Fruit fly (Drosophila melanogaster) whole organism, embryonic: ENCODE measurements around the gene ocn.

Source experiments
- Asciz ChIP-seq: fragments of 200-800 bp; sonication (Bioruptor generic); optimal IDR thresholded peaks from 2 replicates; lab custom pipeline; 2017; ENCODE audit warnings: missing biosample characterization, mild to moderate bottlenecking, missing genetic modification characterization, missing genetic modification reagents
- Atf-2 ChIP-seq: fragments of 200-800 bp; sonication (Bioruptor generic); optimal IDR thresholded peaks from 2 replicates; lab custom pipeline; 2016; ENCODE audit warnings: missing biosample characterization, missing genetic modification characterization
- CG10267 ChIP-seq: fragments of 200-800 bp; sonication (Bioruptor generic); optimal IDR thresholded peaks from 2 replicates; lab custom pipeline; 2018; ENCODE audit warnings: missing biosample characterization, mild to moderate bottlenecking, missing genetic modification characterization, moderate library complexity
- CG10431 ChIP-seq: fragments of 200-800 bp; sonication (Bioruptor generic); optimal IDR thresholded peaks from 3 replicates; lab custom pipeline; 2018; ENCODE audit warnings: missing biosample characterization, mild to moderate bottlenecking, missing genetic modification characterization
- CG12219 ChIP-seq: fragments of 200-800 bp; sonication (Bioruptor generic); optimal IDR thresholded peaks from 3 replicates; lab custom pipeline; 2018; ENCODE audit warnings: missing biosample characterization, mild to moderate bottlenecking, missing genetic modification characterization
- CG12299 ChIP-seq: fragments of 200-800 bp; sonication (Bioruptor generic); optimal IDR thresholded peaks from 2 replicates; lab custom pipeline; 2018; ENCODE audit warnings: missing biosample characterization, mild to moderate bottlenecking, missing genetic modification characterization
- CG13287 ChIP-seq: fragments of 200-800 bp; sonication (Bioruptor generic); IDR thresholded peaks from 2 replicates; pipeline ENCODE4 v1.3.6; 2022; ENCODE audit warnings: missing biosample characterization, missing genetic modification characterization; ENCODE audit not compliant: partially characterized antibody
- CG13424 ChIP-seq: fragments of 200-800 bp; sonication (Bioruptor generic); optimal IDR thresholded peaks from 2 replicates; lab custom pipeline; 2019; ENCODE audit warnings: missing biosample characterization, mild to moderate bottlenecking, missing genetic modification characterization, moderate library complexity
- CG14014 ChIP-seq: fragments of 200-800 bp; sonication (Bioruptor generic); IDR thresholded peaks from 2 replicates; pipeline ENCODE4 v1.3.6; 2022; ENCODE audit warnings: missing biosample characterization, missing genetic modification characterization
- CG15073 ChIP-seq: fragments of 200-800 bp; sonication (Bioruptor generic); optimal IDR thresholded peaks from 2 replicates; lab custom pipeline; 2016; ENCODE audit warnings: missing biosample characterization, missing genetic modification characterization
- CG1603 ChIP-seq: fragments of 200-800 bp; sonication (Bioruptor generic); optimal IDR thresholded peaks from 2 replicates; lab custom pipeline; 2019; ENCODE audit warnings: missing biosample characterization, mild to moderate bottlenecking, missing genetic modification characterization, moderate library complexity
- CG1647 ChIP-seq: fragments of 200-800 bp; sonication (Bioruptor generic); optimal IDR thresholded peaks from 3 replicates; lab custom pipeline; 2016; ENCODE audit warnings: missing biosample characterization, missing genetic modification characterization
- CG17385 ChIP-seq: fragments of 200-800 bp; sonication (Bioruptor generic); optimal IDR thresholded peaks from 3 replicates; lab custom pipeline; 2018; ENCODE audit warnings: missing biosample characterization, mild to moderate bottlenecking, missing genetic modification characterization
- CG18262 ChIP-seq: fragments of 200-800 bp; optimal IDR thresholded peaks from 3 replicates; lab custom pipeline; 2019; ENCODE audit warnings: missing biosample characterization, mild to moderate bottlenecking, missing genetic modification characterization, moderate library complexity
- CG31224 ChIP-seq: fragments of 200-800 bp; sonication (Bioruptor generic); IDR thresholded peaks from 2 replicates; pipeline ENCODE4 v1.3.6; 2022; ENCODE audit warnings: missing biosample characterization, missing genetic modification characterization
- CG32772 ChIP-seq: fragments of 200-800 bp; sonication (Bioruptor generic); IDR thresholded peaks from 2 replicates; pipeline ENCODE4 v1.3.6; 2022; ENCODE audit warnings: missing biosample characterization, missing genetic modification characterization
- CG3838 ChIP-seq: fragments of 200-800 bp; sonication (Bioruptor generic); optimal IDR thresholded peaks from 3 replicates; lab custom pipeline; 2016; ENCODE audit warnings: missing biosample characterization, missing genetic modification characterization
- CG4424 ChIP-seq: fragments of 200-800 bp; sonication (Bioruptor generic); optimal IDR thresholded peaks from 3 replicates; lab custom pipeline; 2016; ENCODE audit warnings: missing biosample characterization, missing genetic modification characterization
- CG7556 ChIP-seq: fragments of 200-800 bp; sonication (Bioruptor generic); optimal IDR thresholded peaks from 2 replicates; lab custom pipeline; 2017; ENCODE audit warnings: missing biosample characterization, mild to moderate bottlenecking, missing genetic modification characterization
- Chrac-16 ChIP-seq: fragments of 200-800 bp; sonication (Bioruptor generic); optimal IDR thresholded peaks from 3 replicates; lab custom pipeline; 2016; ENCODE audit warnings: missing biosample characterization, missing genetic modification characterization
- CkIIα-i1 ChIP-seq: fragments of 200-800 bp; sonication (Bioruptor generic); IDR thresholded peaks from 2 replicates; pipeline ENCODE4 v1.3.6; 2022; ENCODE audit warnings: missing biosample characterization, missing genetic modification characterization
- CoRest ChIP-seq: fragments of 200-800 bp; sonication (Bioruptor generic); optimal IDR thresholded peaks from 3 replicates; lab custom pipeline; 2018; ENCODE audit warnings: missing biosample characterization, mild to moderate bottlenecking, missing genetic modification characterization, moderate library complexity
- D ChIP-seq, 2 experiments: fragments of 200-800 bp in 1 of 2; fragments of >200 bp in 1 of 2; sonication (Bioruptor generic) in 1 of 2; optimal IDR thresholded peaks; 2 replicates in 1 of 2; 3 replicates in 1 of 2; lab custom pipeline; 2017; ENCODE audit warnings: mild to moderate bottlenecking in 1 of 2, missing biosample characterization in 1 of 2, missing genetic modification characterization in 1 of 2, missing genetic modification reagents in 1 of 2
- Dp ChIP-seq: fragments of 200-800 bp; sonication (Bioruptor generic); optimal IDR thresholded peaks from 2 replicates; lab custom pipeline; 2018; ENCODE audit warnings: missing biosample characterization, mild to moderate bottlenecking, missing genetic modification characterization, moderate library complexity
- Dref ChIP-seq: fragments of 200-800 bp; sonication (Bioruptor generic); IDR thresholded peaks from 2 replicates; pipeline ENCODE4 v1.3.6; 2022; ENCODE audit warnings: missing biosample characterization, missing genetic modification characterization
- E2f2 ChIP-seq: fragments of 200-800 bp; sonication (Bioruptor generic); IDR thresholded peaks from 2 replicates; pipeline ENCODE4 v1.3.6; 2022; ENCODE audit warnings: missing biosample characterization, missing genetic modification characterization
- Fer2 ChIP-seq: fragments of 200-800 bp; sonication (Bioruptor generic); optimal IDR thresholded peaks from 2 replicates; lab custom pipeline; 2018; ENCODE audit warnings: missing biosample characterization, mild to moderate bottlenecking, missing genetic modification characterization, moderate library complexity
- MBD-R2 ChIP-seq: fragments of 200-800 bp; sonication (Bioruptor generic); IDR thresholded peaks from 2 replicates; pipeline ENCODE4 v1.3.6; 2022; ENCODE audit warnings: missing biosample characterization, missing genetic modification characterization
- Xbp1 ChIP-seq: fragments of 200-800 bp; sonication (Bioruptor generic); optimal IDR thresholded peaks from 3 replicates; lab custom pipeline; 2016; ENCODE audit warnings: missing biosample characterization, mild to moderate bottlenecking, missing genetic modification characterization
- ase ChIP-seq: fragments of 200-800 bp; sonication (Bioruptor generic); IDR thresholded peaks from 3 replicates; pipeline ENCODE4 v1.3.6; 2022; ENCODE audit warnings: missing biosample characterization, missing genetic modification characterization
- chn ChIP-seq: fragments of 200-800 bp; sonication (Bioruptor generic); optimal IDR thresholded peaks from 2 replicates; lab custom pipeline; 2016; ENCODE audit warnings: missing biosample characterization, missing genetic modification characterization
- dpn ChIP-seq, 2 experiments: fragments of 200-800 bp; sonication (Bioruptor generic); optimal IDR thresholded peaks; 3 replicates each; lab custom pipeline; 2016; ENCODE audit warnings: missing biosample characterization in 2 of 2, missing genetic modification characterization in 2 of 2
- fd102C ChIP-seq: fragments of 200-800 bp; sonication (Bioruptor generic); optimal IDR thresholded peaks from 2 replicates; lab custom pipeline; 2018; ENCODE audit warnings: missing biosample characterization, mild to moderate bottlenecking, missing genetic modification characterization, moderate library complexity
- gsb-n ChIP-seq: fragments of 200-800 bp; sonication (Bioruptor generic); optimal IDR thresholded peaks from 3 replicates; lab custom pipeline; 2018; ENCODE audit warnings: missing biosample characterization, mild to moderate bottlenecking, missing genetic modification characterization
- h ChIP-seq: fragments of >200 bp; optimal IDR thresholded peaks from 2 replicates; lab custom pipeline; 2017
- hkb ChIP-seq, 2 experiments: fragments of 200-800 bp in 1 of 2; fragments of >200 bp in 1 of 2; sonication (Bioruptor generic) in 1 of 2; IDR thresholded peaks in 1 of 2; optimal IDR thresholded peaks in 1 of 2; 2 replicates each; pipeline versions ENCODE4 v1.3.6 to Lab custom; 2017 to 2022; ENCODE audit warnings: missing biosample characterization in 1 of 2, missing genetic modification characterization in 1 of 2
- hth ChIP-seq: fragments of >200 bp; optimal IDR thresholded peaks from 2 replicates; lab custom pipeline; 2017; ENCODE audit warnings: inconsistent platforms
- lbe ChIP-seq: fragments of 200-800 bp; sonication (Bioruptor generic); optimal IDR thresholded peaks from 2 replicates; lab custom pipeline; 2016; ENCODE audit warnings: missing biosample characterization, mild to moderate bottlenecking, missing genetic modification characterization
- lilli ChIP-seq: fragments of 200-800 bp; sonication (Bioruptor generic); optimal IDR thresholded peaks from 3 replicates; lab custom pipeline; 2016; ENCODE audit warnings: missing biosample characterization, missing genetic modification characterization
- luna ChIP-seq: fragments of 200-800 bp; sonication (Bioruptor generic); optimal IDR thresholded peaks from 2 replicates; lab custom pipeline; 2016; ENCODE audit warnings: missing biosample characterization, missing genetic modification characterization
- nerfin-2 ChIP-seq: fragments of 200-800 bp; sonication (Bioruptor generic); IDR thresholded peaks from 2 replicates; pipeline ENCODE4 v1.3.6; 2022; ENCODE audit warnings: missing biosample characterization, missing genetic modification characterization; ENCODE audit not compliant: partially characterized antibody
- pnt ChIP-seq: fragments of 200-800 bp; sonication (Bioruptor generic); optimal IDR thresholded peaks from 3 replicates; lab custom pipeline; 2016; ENCODE audit warnings: missing biosample characterization, missing genetic modification characterization
- rib ChIP-seq: fragments of 200-800 bp; sonication (Bioruptor generic); IDR thresholded peaks from 2 replicates; pipeline ENCODE4 v1.3.6; 2022; ENCODE audit warnings: missing biosample characterization, missing genetic modification characterization
- sens ChIP-seq: fragments of 200-800 bp; sonication (Bioruptor generic); peaks from one replicate; lab custom pipeline; 2016; ENCODE audit warnings: missing biosample characterization, missing genetic modification characterization
- sim ChIP-seq: fragments of 200-800 bp; sonication (Bioruptor generic); IDR thresholded peaks from 2 replicates; pipeline ENCODE4 v1.3.6; 2022; ENCODE audit warnings: missing biosample characterization, missing genetic modification characterization
- sr ChIP-seq: fragments of 200-800 bp; sonication (Bioruptor generic); IDR thresholded peaks from 3 replicates; pipeline ENCODE4 v1.3.6; 2022; ENCODE audit warnings: missing biosample characterization, missing genetic modification characterization
- tgo ChIP-seq: fragments of 200-800 bp; sonication (Bioruptor generic); IDR thresholded peaks from 3 replicates; pipeline ENCODE4 v1.3.6; 2022; ENCODE audit warnings: missing biosample characterization, missing genetic modification characterization
- tin ChIP-seq: fragments of 200-800 bp; sonication (Bioruptor generic); optimal IDR thresholded peaks from 3 replicates; lab custom pipeline; 2016; ENCODE audit warnings: missing biosample characterization, missing genetic modification characterization
- trem ChIP-seq: fragments of 200-800 bp; optimal IDR thresholded peaks from 3 replicates; lab custom pipeline; 2019; ENCODE audit warnings: missing biosample characterization, mild to moderate bottlenecking, missing genetic modification characterization, moderate library complexity
- zen ChIP-seq: fragments of 200-800 bp; sonication (Bioruptor generic); optimal IDR thresholded peaks from 3 replicates; lab custom pipeline; 2018; ENCODE audit warnings: missing biosample characterization, mild to moderate bottlenecking, missing genetic modification characterization, moderate library complexity

Gene ocn

DNA sequence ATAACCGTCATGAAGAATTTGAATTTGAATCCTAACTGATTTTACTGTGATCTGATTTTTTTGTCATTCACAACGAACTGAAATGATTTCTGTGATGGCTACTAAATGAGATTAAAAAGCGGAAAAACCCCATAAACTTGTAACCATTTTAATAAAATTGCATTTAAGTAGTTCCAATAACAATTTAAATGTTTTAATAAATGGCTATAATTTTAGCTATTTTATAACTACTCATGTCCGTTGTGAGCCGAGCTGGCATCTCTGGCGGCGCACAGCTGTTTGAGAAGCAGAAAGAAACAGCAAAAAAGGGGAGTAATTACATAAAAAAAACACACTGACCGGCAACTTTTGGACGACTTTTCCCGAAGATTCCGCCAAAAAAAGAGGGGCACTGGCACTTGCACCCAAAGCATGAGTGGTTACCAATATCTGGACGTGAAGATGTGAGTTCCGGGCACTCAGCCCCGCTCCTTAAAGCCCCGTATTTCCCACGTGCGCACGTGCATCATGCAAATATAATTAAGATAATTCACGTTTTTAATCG lies 19.1 kb upstream of the ocn start, which contains the start of the genes CG7950 and Rpp14a (continued):
- TF ChIP-seq lbe (GFP tag; lab: Kevin White, UChicago): peak; percentile 87
- no peak for TF ChIP-seq sim (GFP tag; lab: Robert Waterston, UW)
- peak; percentile 92 for TF ChIP-seq lilli (GFP tag; lab: Kevin White, UChicago)
- TF ChIP-seq Xbp1 (GFP tag; lab: Kevin White, UChicago): peak; percentile 88
- peak; percentile 32; the same call in 1 of the 2 replicates for TF ChIP-seq rib (GFP tag; lab: Robert Waterston, UW)
- peak; percentile 80 for TF ChIP-seq trem
- TF ChIP-seq CG1603 (tag; lab: Kevin White, UChicago): peak; percentile 89
- TF ChIP-seq CG15073 (GFP tag; lab: Kevin White, UChicago): no peak
- peak; percentile 86 for TF ChIP-seq CG13424 (tag; lab: Kevin White, UChicago)
- no peak for TF ChIP-seq hkb (optimal IDR thresholded peaks at IDR 0.05; lab: Kevin White, UChicago)
- TF ChIP-seq hkb (GFP tag; IDR thresholded peaks at IDR 0.05; lab: Robert Waterston, UW): peak; percentile 83
- peak; percentile 22 for TF ChIP-seq CG10431
- TF ChIP-seq CG17385 (GFP tag; lab: Kevin White, UChicago): peak; percentile 70
- peak; percentile 42 for TF ChIP-seq luna (GFP tag; lab: Kevin White, UChicago)
- TF ChIP-seq CG12219 (GFP tag; lab: Kevin White, UChicago): peak; percentile 51
- TF ChIP-seq pnt: peak; percentile 65
- TF ChIP-seq CoRest: peak; percentile 81
- TF ChIP-seq CG1647: no peak
- TF ChIP-seq CG10267 (tag; lab: Kevin White, UChicago): peak; percentile 72
- peak; percentile 64; the same call in 2 of the 3 replicates for TF ChIP-seq ase (GFP tag; lab: Robert Waterston, UW)
- TF ChIP-seq nerfin-2 (GFP tag; lab: Robert Waterston, UW): no peak
- peak; percentile 42 for TF ChIP-seq gsb-n
- TF ChIP-seq zen (tag; lab: Kevin White, UChicago): peak; percentile 75
- peak; percentile 78 to 79 for TF ChIP-seq dpn (GFP tag; optimal IDR thresholded peaks at IDR 0.05; lab: Kevin White, UChicago)
- peak; percentile 85 for TF ChIP-seq chn
- peak; percentile 7 for TF ChIP-seq fd102C (GFP tag; lab: Kevin White, UChicago)
- peak; percentile 85 for TF ChIP-seq Chrac-16 (GFP tag; lab: Kevin White, UChicago)
- TF ChIP-seq Dp (GFP tag; lab: Kevin White, UChicago): peak; percentile 28
- peak; percentile 78 for TF ChIP-seq tgo (GFP tag; lab: Robert Waterston, UW)
- peak; percentile 79 for TF ChIP-seq CG12299
- peak; percentile 58 for TF ChIP-seq CG3838 (GFP tag; lab: Kevin White, UChicago)
- no peak for TF ChIP-seq Dref (GFP tag; lab: Robert Waterston, UW)
- TF ChIP-seq E2f2 (GFP tag; lab: Robert Waterston, UW): peak; percentile 62
- TF ChIP-seq CG32772 (GFP tag; lab: Robert Waterston, UW): peak; percentile 70
- TF ChIP-seq CG31224: peak; percentile 60; the same call in 1 of the 2 replicates
- TF ChIP-seq Atf-2 (GFP tag; lab: Kevin White, UChicago): peak; percentile 45
- TF ChIP-seq CG14014 (GFP tag; lab: Robert Waterston, UW): peak; percentile 80
- peak; percentile 26; the same call in 1 of the 2 replicates for TF ChIP-seq CG13287 (GFP tag; lab: Robert Waterston, UW)
- peak; percentile 97 for TF ChIP-seq sens (GFP tag; lab: Kevin White, UChicago)
- TF ChIP-seq sr (GFP tag; lab: Robert Waterston, UW): no peak
- peak; percentile 44 for TF ChIP-seq CG7556 (GFP tag; lab: Kevin White, UChicago)
- no peak for TF ChIP-seq h (lab: Kevin White, UChicago)
- no peak for TF ChIP-seq CkIIα-i1
- peak; percentile 77 for TF ChIP-seq tin
- no peak for TF ChIP-seq D (optimal IDR thresholded peaks at IDR 0.05; lab: Kevin White, UChicago)
- TF ChIP-seq D (GFP tag; optimal IDR thresholded peaks at IDR 0.05; lab: Kevin White, UChicago): no peak
- TF ChIP-seq Asciz (GFP tag; lab: Kevin White, UChicago): peak; percentile 28
- peak; percentile 80 for TF ChIP-seq MBD-R2
- peak; percentile 26 for TF ChIP-seq Fer2
- TF ChIP-seq CG18262 (tag; lab: Kevin White, UChicago): peak; percentile 63
- no peak for TF ChIP-seq hth (lab: Kevin White, UChicago)
- TF ChIP-seq CG4424 (GFP tag; lab: Kevin White, UChicago): peak; percentile 73
